Fruit fly (Drosophila melanogaster): ENCODE results near the gene Ppt1.

Gene Ppt1

dm6 chrX:8662247-8662646 lies 27.8 kb downstream of the Ppt1 start:
- TF ChIP-seq CG17801 (GFP tag; optimal IDR thresholded peaks at IDR 0.05; ENCODE audit: partially characterized antibody): no peak

- no peak for TF ChIP-seq CG17801 (GFP tag; optimal IDR thresholded peaks at IDR 0.05; ENCODE audit: partially characterized antibody)
Observed at dm6 chrX:8661162-8661807, 28.7 kb downstream of the Ppt1 start.

dm6 chrX:8660354-8660753 lies 29.7 kb downstream of the Ppt1 start:
- TF ChIP-seq CG17801 (GFP tag; optimal IDR thresholded peaks at IDR 0.05; ENCODE audit: partially characterized antibody): no peak

dm6 chrX:8658047-8658446 lies 32.0 kb downstream of the Ppt1 start:
- no peak for TF ChIP-seq CG17801 (GFP tag; optimal IDR thresholded peaks at IDR 0.05; ENCODE audit: partially characterized antibody)

- TF ChIP-seq CG17801 (GFP tag; optimal IDR thresholded peaks at IDR 0.05; ENCODE audit: partially characterized antibody): no peak
Observed at dm6 chrX:8656550-8657431, 33.2 kb downstream of the Ppt1 start.

dm6 chrX:8655228-8655627 lies 34.8 kb downstream of the Ppt1 start:
- TF ChIP-seq CG17801 (GFP tag; optimal IDR thresholded peaks at IDR 0.05; ENCODE audit: partially characterized antibody): no peak

- no peak for TF ChIP-seq CG17801 (GFP tag; optimal IDR thresholded peaks at IDR 0.05; ENCODE audit: partially characterized antibody)
Observed at dm6 chrX:8653955-8654589, 36.0 kb downstream of the Ppt1 start.

- TF ChIP-seq CG17801 (GFP tag; optimal IDR thresholded peaks at IDR 0.05; ENCODE audit: partially characterized antibody): no peak
Observed at dm6 chrX:8650631-8651133, 39.3 kb downstream of the Ppt1 start, which contains the start of gene oc. TSS of gene oc (minus strand) at chrX:8650681.

dm6 chrX:8640636-8641216 lies 49.3 kb downstream of the Ppt1 start:
- TF ChIP-seq CG17801 (GFP tag; optimal IDR thresholded peaks at IDR 0.05; ENCODE audit: partially characterized antibody): no peak

Data from ovary, adult (tissue).